ENCODE assay signal across 6 worm cellular contexts in the genomic region with DNA sequence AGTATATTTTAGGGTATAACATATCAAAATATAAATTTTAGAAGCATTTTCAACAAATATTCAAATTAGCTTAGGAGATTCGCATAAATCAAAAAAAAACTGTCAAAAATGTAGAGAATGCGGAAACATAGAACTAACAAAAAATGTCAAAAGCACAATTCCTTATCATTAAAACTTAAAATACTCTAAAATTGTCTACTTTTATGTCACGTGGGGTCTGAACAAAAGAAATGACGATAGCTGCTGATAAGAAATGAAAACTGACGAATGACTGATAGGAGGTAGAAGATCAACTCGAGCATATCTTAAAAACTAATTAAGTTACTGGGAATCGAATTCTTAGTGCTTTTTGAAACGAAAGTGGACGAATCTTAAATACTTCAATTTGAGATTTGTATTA.
TF ChIP-seq lines count a peak whose summit lies in the region.

No protein-coding gene starts in this region.

TF ChIP-seq in whole organism, L1 larva, 84 proteins besides CTCF, POLR2A, EP300 and RAD21 (continues in another document):
- TF ChIP-seq nhr-90 (tag; optimal IDR thresholded peaks at IDR 0.05; lab: Kevin White, UChicago; ENCODE audit: poor library complexity) (no peak), nhr-47 (tag; optimal IDR thresholded peaks at IDR 0.05; lab: Kevin White, UChicago) (no peak), nhr-28 (tag; optimal IDR thresholded peaks at IDR 0.05; lab: Kevin White, UChicago) (no peak), nhr-84 (tag; optimal IDR thresholded peaks at IDR 0.05; lab: Kevin White, UChicago) (no peak), lsy-2 (tag; optimal IDR thresholded peaks at IDR 0.05; lab: Kevin White, UChicago) (no peak), fkh-8 (tag; optimal IDR thresholded peaks at IDR 0.05; lab: Kevin White, UChicago) (no peak), vab-15 (tag; optimal IDR thresholded peaks at IDR 0.05; lab: Kevin White, UChicago) (no peak), aha-1 (tag; optimal IDR thresholded peaks at IDR 0.05; lab: Kevin White, UChicago) (no peak), unc-30 (tag; optimal IDR thresholded peaks at IDR 0.05; lab: Kevin White, UChicago) (no peak), swsn-7 (tag; optimal IDR thresholded peaks at IDR 0.05; lab: Kevin White, UChicago) (no peak), ceh-82 (tag; optimal IDR thresholded peaks at IDR 0.05; lab: Kevin White, UChicago) (no peak), mef-2 (tag; optimal IDR thresholded peaks at IDR 0.05; lab: Kevin White, UChicago) (no peak), F16B12.6 (tag; optimal IDR thresholded peaks at IDR 0.05; lab: Kevin White, UChicago) (no peak), egl-13 (tag; optimal IDR thresholded peaks at IDR 0.05; lab: Kevin White, UChicago) (peak; percentile 20), efl-3 (GFP tag; optimal IDR thresholded peaks at IDR 0.05; lab: Kevin White, UChicago) (no peak)

TF ChIP-seq in whole organism, L2 larva, 48 proteins besides CTCF, POLR2A, EP300 and RAD21:
- TF ChIP-seq fos-1 (tag; optimal IDR thresholded peaks at IDR 0.05; lab: Kevin White, UChicago) = peak; percentile 61
- no peak for TF ChIP-seq lin-11 (tag; optimal IDR thresholded peaks at IDR 0.05; lab: Kevin White, UChicago)
- TF ChIP-seq C34F6.9 (tag; optimal IDR thresholded peaks at IDR 0.05; lab: Kevin White, UChicago) = no peak
- TF ChIP-seq sma-9 (GFP tag; optimal IDR thresholded peaks at IDR 0.05; lab: Kevin White, UChicago) = peak; percentile 94
- no peak for TF ChIP-seq sma-9 (tag; optimal IDR thresholded peaks at IDR 0.05; lab: Kevin White, UChicago)
- peak; percentile 57 for TF ChIP-seq gmeb-1 (tag; optimal IDR thresholded peaks at IDR 0.05; lab: Kevin White, UChicago)
- TF ChIP-seq nhr-12 (tag; optimal IDR thresholded peaks at IDR 0.05; lab: Kevin White, UChicago) = no peak
- peak; percentile 43 for TF ChIP-seq crh-2 (tag; optimal IDR thresholded peaks at IDR 0.05; lab: Kevin White, UChicago)
- TF ChIP-seq mdl-1 (tag; optimal IDR thresholded peaks at IDR 0.05; lab: Kevin White, UChicago) = peak; percentile 34 to 56
- TF ChIP-seq ama-1 (optimal IDR thresholded peaks at IDR 0.05; lab: Kevin White, UChicago) = no peak
- TF ChIP-seq mbf-1 (tag; optimal IDR thresholded peaks at IDR 0.05; lab: Kevin White, UChicago) = no peak
TF ChIP-seq in whole organism, L2 larva: peak in this region for 5.

TF ChIP-seq in whole organism, L3 larva, 47 proteins besides CTCF, POLR2A, EP300 and RAD21 (continues in another document):
- TF ChIP-seq egl-5 (tag; optimal IDR thresholded peaks at IDR 0.05; lab: Kevin White, UChicago) (no peak), ztf-11 (tag; optimal IDR thresholded peaks at IDR 0.05; lab: Kevin White, UChicago) (no peak), R02D3.7 (tag; optimal IDR thresholded peaks at IDR 0.05; lab: Kevin White, UChicago) (no peak), elt-3 (tag; optimal IDR thresholded peaks at IDR 0.05; lab: Kevin White, UChicago) (no peak), mdl-1 (tag; optimal IDR thresholded peaks at IDR 0.05; lab: Kevin White, UChicago) (peak; percentile 50), pqm-1 (tag; optimal IDR thresholded peaks at IDR 0.05; lab: Kevin White, UChicago) (peak; percentile 65), fos-1 (tag; optimal IDR thresholded peaks at IDR 0.05; lab: Kevin White, UChicago) (peak; percentile 4), ceh-9 (tag; optimal IDR thresholded peaks at IDR 0.05; lab: Kevin White, UChicago) (no peak), elt-1 (tag; optimal IDR thresholded peaks at IDR 0.05; lab: Kevin White, UChicago) (no peak), nfya-1 (tag; optimal IDR thresholded peaks at IDR 0.05; lab: Kevin White, UChicago; ENCODE audit: insufficient read depth) (no peak), elt-2 (tag; optimal IDR thresholded peaks at IDR 0.05; lab: Kevin White, UChicago) (peak; percentile 93), pha-4 (tag; optimal IDR thresholded peaks at IDR 0.05; lab: Kevin White, UChicago) (no peak), ceh-28 (tag; optimal IDR thresholded peaks at IDR 0.05; lab: Kevin White, UChicago) (no peak), tbx-2 (tag; optimal IDR thresholded peaks at IDR 0.05; lab: Kevin White, UChicago) (no peak), nhr-12 (tag; optimal IDR thresholded peaks at IDR 0.05; lab: Kevin White, UChicago) (no peak), ZK546.5 (tag; optimal IDR thresholded peaks at IDR 0.05; lab: Kevin White, UChicago) (no peak), fkh-10 (GFP tag; optimal IDR thresholded peaks at IDR 0.05; lab: Kevin White, UChicago) (no peak)

TF ChIP-seq in whole organism, L4 larva, 104 proteins besides CTCF, POLR2A, EP300 and RAD21 (continues in another document):
- TF ChIP-seq ceh-28 (tag; optimal IDR thresholded peaks at IDR 0.05; lab: Kevin White, UChicago) (no peak), aha-1 (tag; lab: Kevin White, UChicago) (peak; percentile 8), nhr-102 (tag; optimal IDR thresholded peaks at IDR 0.05; lab: Kevin White, UChicago) (peak; percentile 56), F10B5.3 (tag; optimal IDR thresholded peaks at IDR 0.05; lab: Kevin White, UChicago) (no peak), dve-1 (tag; optimal IDR thresholded peaks at IDR 0.05; lab: Kevin White, UChicago; ENCODE audit: insufficient read depth) (peak; percentile 94), tra-1 (GFP tag; IDR thresholded peaks at IDR 0.05; lab: Robert Waterston, UW) (peak; percentile 64; the same call in 1 of the 2 replicates), T20F7.1 (GFP tag; optimal IDR thresholded peaks at IDR 0.05; lab: Kevin White, UChicago) (peak; percentile 1), F26F4.8 (GFP tag; conservative IDR thresholded peaks at IDR 0.05; lab: Robert Waterston, UW) (no peak), lsy-2 (tag; optimal IDR thresholded peaks at IDR 0.05; lab: Kevin White, UChicago) (no peak), dmd-6 (GFP tag; IDR thresholded peaks at IDR 0.05; lab: Robert Waterston, UW) (peak; percentile 91), ceh-20 (GFP tag; IDR thresholded peaks at IDR 0.05; lab: Robert Waterston, UW) (0 out of 2 replicates have a peak, but pooled peaks have one; percentile 11), daf-16 (GFP tag; optimal IDR thresholded peaks at IDR 0.05; lab: Kevin White, UChicago) (peak in 1 of 2 experiments; percentile 28), daf-16 (tag; optimal IDR thresholded peaks at IDR 0.05; lab: Kevin White, UChicago) (peak; percentile 52), nhr-77 (tag; optimal IDR thresholded peaks at IDR 0.05; lab: Kevin White, UChicago) (peak; percentile 10), mes-2 (tag; optimal IDR thresholded peaks at IDR 0.05; lab: Kevin White, UChicago; ENCODE audit: poor library complexity, severe bottlenecking) (peak; percentile 3), lin-29 (GFP tag; IDR thresholded peaks at IDR 0.05; lab: Robert Waterston, UW) (no peak)

TF ChIP-seq in whole organism, late embryonic, 69 proteins besides CTCF, POLR2A, EP300 and RAD21:
- TF ChIP-seq hlh-6 (tag; optimal IDR thresholded peaks at IDR 0.05; lab: Kevin White, UChicago) (no peak), ceh-24 (tag; optimal IDR thresholded peaks at IDR 0.05; lab: Kevin White, UChicago) (no peak), dmd-4 (tag; optimal IDR thresholded peaks at IDR 0.05; lab: Kevin White, UChicago; ENCODE audit: borderline replicate concordance) (no peak), hlh-30 (tag; optimal IDR thresholded peaks at IDR 0.05; lab: Kevin White, UChicago; ENCODE audit: insufficient read depth) (no peak), elt-2 (tag; optimal IDR thresholded peaks at IDR 0.05; lab: Kevin White, UChicago) (peak; percentile 78)

TF ChIP-seq in whole organism, young adult, 124 proteins besides CTCF, POLR2A, EP300 and RAD21:
- no peak for TF ChIP-seq efl-1 (GFP tag; optimal IDR thresholded peaks at IDR 0.05; lab: Kevin White, UChicago)
- no peak for TF ChIP-seq ztf-22 (GFP tag; optimal IDR thresholded peaks at IDR 0.05; lab: Kevin White, UChicago)
- no peak for TF ChIP-seq lin-35 (GFP tag; optimal IDR thresholded peaks at IDR 0.05; lab: Kevin White, UChicago)
- peak; percentile 35 for TF ChIP-seq nhr-80 (tag; optimal IDR thresholded peaks at IDR 0.05; lab: Kevin White, UChicago)
- TF ChIP-seq K12H6.12 (tag; optimal IDR thresholded peaks at IDR 0.05; lab: Kevin White, UChicago) = no peak
- peak; percentile 6 for TF ChIP-seq lin-54 (GFP tag; optimal IDR thresholded peaks at IDR 0.05; lab: Kevin White, UChicago)
- peak; percentile 55 for TF ChIP-seq unc-62 (GFP tag; optimal IDR thresholded peaks at IDR 0.05; lab: Kevin White, UChicago)
- TF ChIP-seq somi-1 (GFP tag; optimal IDR thresholded peaks at IDR 0.05; lab: Kevin White, UChicago) = no peak
- no peak for TF ChIP-seq atf-7 (tag; optimal IDR thresholded peaks at IDR 0.05; lab: Kevin White, UChicago)
- TF ChIP-seq snpc-1.3 (tag; optimal IDR thresholded peaks at IDR 0.05; lab: Kevin White, UChicago; ENCODE audit: insufficient read depth) = peak; percentile 1
- no peak for TF ChIP-seq aptf-2 (GFP tag; conservative IDR thresholded peaks at IDR 0.05; lab: Robert Waterston, UW)
- peak in 1 of 2 experiments; percentile 42 for TF ChIP-seq let-607 (tag; optimal IDR thresholded peaks at IDR 0.05; lab: Kevin White, UChicago)
